Worm (Caenorhabditis elegans) whole organism, midembryonic: ENCODE results near the gene ZK370.6.

Source experiments
- T22C8.4 ChIP-seq: fragments of 200-800 bp; sonication (Bioruptor generic); IDR thresholded peaks from 2 replicates; pipeline ENCODE4 v1.3.6; 2022; ENCODE audit warnings: missing genetic modification characterization, missing compliant biosample characterization
- cog-1 ChIP-seq: sonication (generic microtip); optimal IDR thresholded peaks from 2 replicates; lab custom pipeline; 2016; ENCODE audit warnings: missing genetic modification characterization, missing compliant biosample characterization
- flt-1 ChIP-seq: fragments of 200-800 bp; sonication (Bioruptor generic); IDR thresholded peaks from 2 replicates; pipeline ENCODE4 v1.3.6; 2022; ENCODE audit warnings: missing genetic modification characterization, missing compliant biosample characterization
- klf-2 ChIP-seq: fragments of 200-800 bp; sonication (Bioruptor generic); conservative IDR thresholded peaks from 2 replicates; pipeline ENCODE4 v1.3.6; 2022; ENCODE audit warnings: missing genetic modification reagents, missing genetic modification characterization, missing compliant biosample characterization
- med-1 ChIP-seq: sonication (generic microtip); optimal IDR thresholded peaks from 2 replicates; lab custom pipeline; 2017; ENCODE audit warnings: missing genetic modification characterization, mild to moderate bottlenecking, missing compliant biosample characterization, antibody characterized with exemption, missing genetic modification reagents; ENCODE audit not compliant: insufficient read depth
- ref-1 ChIP-seq: fragments of 200-800 bp; sonication (Bioruptor generic); conservative IDR thresholded peaks from 2 replicates; pipeline ENCODE4 v1.3.6; 2022; ENCODE audit warnings: missing genetic modification reagents, missing genetic modification characterization, missing compliant biosample characterization
- ztf-23 ChIP-seq: fragments of 200-800 bp; sonication (Bioruptor generic); IDR thresholded peaks from 2 replicates; pipeline ENCODE4 v1.3.6; 2022; ENCODE audit warnings: missing genetic modification reagents, missing genetic modification characterization, missing compliant biosample characterization
- ztf-29 ChIP-seq: fragments of 200-800 bp; sonication (Bioruptor generic); IDR thresholded peaks from 2 replicates; pipeline ENCODE4 v1.3.6; 2022; ENCODE audit warnings: missing genetic modification reagents, missing genetic modification characterization, missing compliant biosample characterization

DNA sequence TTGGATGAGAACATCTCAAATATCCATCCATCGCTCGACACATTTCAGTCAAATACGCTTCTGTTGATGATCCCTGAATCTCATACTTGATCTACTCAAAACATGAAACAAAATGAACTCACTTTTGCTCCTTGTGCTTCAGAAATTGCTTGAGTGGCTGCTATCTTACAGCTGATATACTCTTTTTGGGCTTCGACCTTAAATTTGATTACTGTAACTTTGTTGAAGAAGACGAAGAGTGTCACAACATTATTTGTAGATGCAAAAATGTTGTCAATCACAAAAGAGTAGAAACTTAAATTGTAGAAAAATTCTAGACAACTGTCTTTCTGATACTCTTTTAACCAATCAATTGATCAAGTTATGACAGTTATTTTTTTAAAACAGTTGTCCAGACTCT, 1.1 kb downstream of the ZK370.6 start:
- TF ChIP-seq med-1 (GFP tag; lab: Kevin White, UChicago) = no peak
- TF ChIP-seq ref-1 (GFP tag; lab: Robert Waterston, UW) = no peak
- TF ChIP-seq klf-2 (GFP tag; lab: Robert Waterston, UW) = no peak
- no peak for TF ChIP-seq cog-1 (tag; lab: Kevin White, UChicago)
- TF ChIP-seq flt-1 (GFP tag; lab: Robert Waterston, UW) = no peak
- TF ChIP-seq ztf-23 = no peak
- no peak for TF ChIP-seq T22C8.4
- no peak for TF ChIP-seq ztf-29 (GFP tag; lab: Robert Waterston, UW)
